Fruit fly (Drosophila melanogaster) whole organism, embryonic: ENCODE measurements around the gene eIF1.

ENCODE experiments used
- B-H2 ChIP-seq: fragments of 200-800 bp; sonication (Bioruptor generic); optimal IDR thresholded peaks from 2 replicates; lab custom pipeline; 2018; ENCODE audit warnings: missing biosample characterization, mild to moderate bottlenecking, missing genetic modification characterization
- Blimp-1 ChIP-seq: fragments of 200-800 bp; sonication (Bioruptor generic); optimal IDR thresholded peaks from 3 replicates; lab custom pipeline; 2018; ENCODE audit warnings: missing biosample characterization, missing genetic modification characterization, mild to moderate bottlenecking, moderate library complexity, missing genetic modification reagents
- CG10267 ChIP-seq: fragments of 200-800 bp; sonication (Bioruptor generic); optimal IDR thresholded peaks from 2 replicates; lab custom pipeline; 2018; ENCODE audit warnings: missing biosample characterization, mild to moderate bottlenecking, missing genetic modification characterization, moderate library complexity
- CG10366 ChIP-seq: fragments of 200-800 bp; sonication (Bioruptor generic); IDR thresholded peaks from 2 replicates; pipeline ENCODE4 v1.3.6; 2022; ENCODE audit warnings: missing biosample characterization, missing genetic modification characterization
- CG12299 ChIP-seq: fragments of 200-800 bp; sonication (Bioruptor generic); optimal IDR thresholded peaks from 2 replicates; lab custom pipeline; 2018; ENCODE audit warnings: missing biosample characterization, mild to moderate bottlenecking, missing genetic modification characterization
- CG12942 ChIP-seq: fragments of 200-800 bp; sonication (Bioruptor generic); optimal IDR thresholded peaks from 3 replicates; lab custom pipeline; 2016; ENCODE audit warnings: missing biosample characterization, missing genetic modification characterization
- CG15269 ChIP-seq: fragments of 200-800 bp; sonication (Bioruptor generic); optimal IDR thresholded peaks from 2 replicates; lab custom pipeline; 2018; ENCODE audit warnings: missing biosample characterization, mild to moderate bottlenecking, missing genetic modification characterization, moderate library complexity
- CG1603 ChIP-seq: fragments of 200-800 bp; sonication (Bioruptor generic); optimal IDR thresholded peaks from 2 replicates; lab custom pipeline; 2019; ENCODE audit warnings: missing biosample characterization, mild to moderate bottlenecking, missing genetic modification characterization, moderate library complexity
- CG17829 ChIP-seq: fragments of 200-800 bp; optimal IDR thresholded peaks from 2 replicates; lab custom pipeline; 2019; ENCODE audit warnings: missing biosample characterization, mild to moderate bottlenecking, missing genetic modification characterization, moderate library complexity
- CG18262 ChIP-seq: fragments of 200-800 bp; optimal IDR thresholded peaks from 3 replicates; lab custom pipeline; 2019; ENCODE audit warnings: missing biosample characterization, mild to moderate bottlenecking, missing genetic modification characterization, moderate library complexity
- CG18476 ChIP-seq: fragments of 200-800 bp; sonication (Bioruptor generic); optimal IDR thresholded peaks from 2 replicates; lab custom pipeline; 2016; ENCODE audit warnings: missing biosample characterization, mild to moderate bottlenecking, missing genetic modification characterization
- CG2202 ChIP-seq: fragments of 200-800 bp; sonication (Bioruptor generic); optimal IDR thresholded peaks from 2 replicates; lab custom pipeline; 2018; ENCODE audit warnings: missing biosample characterization, mild to moderate bottlenecking, missing genetic modification characterization
- CG4424 ChIP-seq: fragments of 200-800 bp; sonication (Bioruptor generic); optimal IDR thresholded peaks from 3 replicates; lab custom pipeline; 2016; ENCODE audit warnings: missing biosample characterization, missing genetic modification characterization
- CG7271 ChIP-seq: fragments of 200-800 bp; sonication (Bioruptor generic); optimal IDR thresholded peaks from 2 replicates; lab custom pipeline; 2018; ENCODE audit warnings: missing biosample characterization, mild to moderate bottlenecking, missing genetic modification characterization, moderate library complexity
- CG7745 ChIP-seq: fragments of 200-800 bp; sonication (Bioruptor generic); optimal IDR thresholded peaks from 2 replicates; lab custom pipeline; 2018; ENCODE audit warnings: missing biosample characterization, mild to moderate bottlenecking, missing genetic modification characterization, moderate library complexity
- CG8388 ChIP-seq: fragments of 200-800 bp; sonication (Bioruptor generic); optimal IDR thresholded peaks from 2 replicates; lab custom pipeline; 2019; ENCODE audit warnings: missing biosample characterization, mild to moderate bottlenecking, missing genetic modification characterization, moderate library complexity
- Drgx ChIP-seq: fragments of 200-800 bp; sonication (Bioruptor generic); IDR thresholded peaks from 2 replicates; pipeline ENCODE4 v1.3.6; 2022; ENCODE audit warnings: missing biosample characterization, missing genetic modification characterization
- Hmx ChIP-seq: fragments of 200-800 bp; sonication (Bioruptor generic); optimal IDR thresholded peaks from 2 replicates; lab custom pipeline; 2016; ENCODE audit warnings: missing biosample characterization, missing genetic modification characterization
- Lhr ChIP-seq: fragments of 200-800 bp; sonication (Bioruptor generic); optimal IDR thresholded peaks from 3 replicates; lab custom pipeline; 2017; ENCODE audit warnings: mild to moderate bottlenecking, missing biosample characterization, missing genetic modification reagents, missing genetic modification characterization
- Sox100B ChIP-seq: fragments of 200-800 bp; sonication (Bioruptor generic); optimal IDR thresholded peaks from 3 replicates; lab custom pipeline; 2018; ENCODE audit warnings: missing biosample characterization, mild to moderate bottlenecking, missing genetic modification characterization
- Sox102F ChIP-seq: fragments of 200-800 bp; sonication (Bioruptor generic); optimal IDR thresholded peaks from 2 replicates; lab custom pipeline; 2018; ENCODE audit warnings: missing biosample characterization, mild to moderate bottlenecking, missing genetic modification characterization, moderate library complexity
- Ssrp ChIP-seq: fragments of 200-800 bp; sonication (Bioruptor generic); optimal IDR thresholded peaks from 2 replicates; lab custom pipeline; 2018; ENCODE audit warnings: missing biosample characterization, mild to moderate bottlenecking, missing genetic modification characterization, moderate library complexity
- Tbp ChIP-seq: fragments of >200 bp; optimal IDR thresholded peaks from 2 replicates; lab custom pipeline; 2018; ENCODE audit warnings: missing biosample characterization, missing genetic modification characterization
- az2 ChIP-seq: fragments of 200-800 bp; sonication (Bioruptor generic); optimal IDR thresholded peaks from 3 replicates; lab custom pipeline; 2016; ENCODE audit warnings: missing biosample characterization, missing genetic modification characterization
- bbx ChIP-seq: fragments of 200-800 bp; sonication (Bioruptor generic); IDR thresholded peaks from 2 replicates; pipeline ENCODE4 v1.3.6; 2022; ENCODE audit warnings: missing biosample characterization, missing genetic modification characterization; ENCODE audit not compliant: partially characterized antibody
- br ChIP-seq: fragments of >200 bp; optimal IDR thresholded peaks from 2 replicates; lab custom pipeline; 2017
- bsh ChIP-seq, 2 experiments: fragments of 200-800 bp; sonication (Bioruptor generic); optimal IDR thresholded peaks; 2 replicates each; lab custom pipeline; 2017 to 2018; ENCODE audit warnings: mild to moderate bottlenecking in 2 of 2, missing biosample characterization in 2 of 2, missing genetic modification characterization in 2 of 2, moderate library complexity in 1 of 2
- corto ChIP-seq: fragments of 200-800 bp; sonication (Bioruptor generic); optimal IDR thresholded peaks from 2 replicates; lab custom pipeline; 2016; ENCODE audit warnings: missing biosample characterization, mild to moderate bottlenecking, missing genetic modification characterization, moderate library complexity
- crc ChIP-seq: fragments of 200-800 bp; sonication (Bioruptor generic); optimal IDR thresholded peaks from 2 replicates; lab custom pipeline; 2016; ENCODE audit warnings: missing biosample characterization, missing genetic modification characterization
- dmrt11E ChIP-seq: fragments of 200-800 bp; sonication (Bioruptor generic); optimal IDR thresholded peaks from 3 replicates; lab custom pipeline; 2018; ENCODE audit warnings: missing biosample characterization, mild to moderate bottlenecking, missing genetic modification characterization, moderate library complexity
- dmrt99B ChIP-seq: fragments of 200-800 bp; sonication (Bioruptor generic); optimal IDR thresholded peaks from 2 replicates; lab custom pipeline; 2018; ENCODE audit warnings: missing biosample characterization, mild to moderate bottlenecking, missing genetic modification characterization, moderate library complexity
- dpn ChIP-seq, 2 experiments: fragments of 200-800 bp; sonication (Bioruptor generic); optimal IDR thresholded peaks; 3 replicates each; lab custom pipeline; 2016; ENCODE audit warnings: missing biosample characterization in 2 of 2, missing genetic modification characterization in 2 of 2
- dysf ChIP-seq: fragments of 200-800 bp; sonication (Bioruptor generic); IDR thresholded peaks from 3 replicates; pipeline ENCODE4 v1.3.6; 2022; ENCODE audit warnings: missing biosample characterization, missing genetic modification characterization
- fu2 ChIP-seq: fragments of 200-800 bp; sonication (Bioruptor generic); optimal IDR thresholded peaks from 2 replicates; lab custom pipeline; 2016; ENCODE audit warnings: missing biosample characterization, missing genetic modification characterization
- gem ChIP-seq: fragments of 200-800 bp; sonication (Bioruptor generic); optimal IDR thresholded peaks from 2 replicates; lab custom pipeline; 2019; ENCODE audit warnings: missing biosample characterization, mild to moderate bottlenecking, missing genetic modification characterization, moderate library complexity
- grau ChIP-seq: fragments of 200-800 bp; optimal IDR thresholded peaks from 3 replicates; lab custom pipeline; 2019; ENCODE audit warnings: missing biosample characterization, mild to moderate bottlenecking, missing genetic modification characterization, moderate library complexity
- grn ChIP-seq: fragments of 200-800 bp; sonication (Bioruptor generic); optimal IDR thresholded peaks from 3 replicates; lab custom pipeline; 2017; ENCODE audit warnings: missing biosample characterization, missing genetic modification characterization
- gro ChIP-seq: fragments of 200-800 bp; sonication (Bioruptor generic); optimal IDR thresholded peaks from 2 replicates; lab custom pipeline; 2016; ENCODE audit warnings: missing biosample characterization, missing genetic modification characterization
- hkb ChIP-seq, 2 experiments: fragments of 200-800 bp in 1 of 2; fragments of >200 bp in 1 of 2; sonication (Bioruptor generic) in 1 of 2; IDR thresholded peaks in 1 of 2; optimal IDR thresholded peaks in 1 of 2; 2 replicates each; pipeline versions ENCODE4 v1.3.6 to Lab custom; 2017 to 2022; ENCODE audit warnings: missing biosample characterization in 1 of 2, missing genetic modification characterization in 1 of 2
- lbe ChIP-seq: fragments of 200-800 bp; sonication (Bioruptor generic); optimal IDR thresholded peaks from 2 replicates; lab custom pipeline; 2016; ENCODE audit warnings: missing biosample characterization, mild to moderate bottlenecking, missing genetic modification characterization
- nmo ChIP-seq: fragments of 200-800 bp; sonication (Bioruptor generic); optimal IDR thresholded peaks from 2 replicates; lab custom pipeline; 2018; ENCODE audit warnings: missing biosample characterization, mild to moderate bottlenecking, missing genetic modification characterization, moderate library complexity
- pb ChIP-seq: fragments of 200-800 bp; sonication (Bioruptor generic); optimal IDR thresholded peaks from 3 replicates; lab custom pipeline; 2016; ENCODE audit warnings: missing biosample characterization, missing genetic modification characterization
- phol ChIP-seq: fragments of 200-800 bp; sonication (Bioruptor generic); optimal IDR thresholded peaks from 3 replicates; lab custom pipeline; 2018; ENCODE audit warnings: missing biosample characterization, mild to moderate bottlenecking, missing genetic modification characterization, moderate library complexity
- row ChIP-seq: fragments of 200-800 bp; sonication (Bioruptor generic); IDR thresholded peaks from 3 replicates; pipeline ENCODE4 v1.3.6; 2022; ENCODE audit warnings: missing biosample characterization, missing genetic modification characterization
- sc ChIP-seq, 3 experiments: fragments of >200 bp in 2 of 3; fragments of 200-800 bp in 1 of 3; sonication (Bioruptor generic) in 1 of 3; optimal IDR thresholded peaks; 2 replicates in 2 of 3; 3 replicates in 1 of 3; lab custom pipeline; 2017; ENCODE audit warnings: mild to moderate bottlenecking in 1 of 3, missing biosample characterization in 1 of 3, missing genetic modification characterization in 1 of 3, missing genetic modification reagents in 1 of 3
- seq ChIP-seq: fragments of 200-800 bp; sonication (Bioruptor generic); IDR thresholded peaks from 2 replicates; pipeline ENCODE4 v1.3.6; 2022; ENCODE audit warnings: missing biosample characterization, missing genetic modification characterization
- zen ChIP-seq: fragments of 200-800 bp; sonication (Bioruptor generic); optimal IDR thresholded peaks from 3 replicates; lab custom pipeline; 2018; ENCODE audit warnings: missing biosample characterization, mild to moderate bottlenecking, missing genetic modification characterization, moderate library complexity

The eIF1 gene

DNA sequence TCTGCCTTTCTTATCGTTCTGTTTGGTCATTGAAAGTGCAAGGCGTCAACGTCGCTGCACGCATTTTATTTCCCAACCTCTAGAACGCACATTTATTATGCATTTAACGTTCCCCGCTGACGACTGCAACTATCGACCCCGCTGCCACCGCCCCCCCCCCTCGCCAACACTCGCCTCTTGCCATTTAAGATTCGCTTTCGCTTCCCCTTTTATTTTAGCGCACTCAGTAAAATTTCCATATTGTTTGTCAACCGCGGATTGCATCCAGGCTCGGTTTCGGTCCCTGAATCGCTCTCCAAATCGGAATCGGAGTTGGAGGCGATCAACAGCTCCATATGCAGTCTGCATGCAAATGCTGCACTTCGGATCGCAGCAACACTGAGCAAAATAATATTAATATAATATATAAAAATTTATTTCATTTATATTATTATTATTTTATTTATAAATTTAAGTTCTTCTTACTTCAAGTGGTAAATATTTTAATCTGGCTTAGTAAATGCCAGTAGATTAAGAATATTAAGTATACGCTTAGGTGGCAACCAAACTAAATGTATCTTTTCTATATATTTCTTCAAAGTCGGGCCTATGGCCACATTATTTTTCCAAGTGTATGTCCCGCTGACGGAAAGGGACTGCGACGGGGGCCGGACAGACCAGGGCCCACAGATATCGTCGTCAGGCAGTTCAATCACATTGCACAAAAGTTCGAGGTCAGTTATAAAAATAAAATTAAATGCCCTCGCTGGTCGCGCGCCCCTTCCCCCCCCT is 17.6 kb downstream of the eIF1 start:
- TF ChIP-seq crc (GFP tag; lab: Kevin White, UChicago) (no peak), grau (tag; lab: Kevin White, UChicago) (peak; percentile 42), lbe (GFP tag; lab: Kevin White, UChicago) (peak; percentile 94), nmo (GFP tag; lab: Kevin White, UChicago) (peak; percentile 60), CG8388 (GFP tag; lab: Kevin White, UChicago) (peak; percentile 30), fu2 (GFP tag; lab: Kevin White, UChicago) (no peak), Ssrp (tag; lab: Kevin White, UChicago) (peak; percentile 56), CG10267 (peak; percentile 5), CG15269 (tag; lab: Kevin White, UChicago) (peak; percentile 49), dysf (GFP tag; lab: Robert Waterston, UW) (0 out of 3 replicates have a peak, but pooled peaks have one; percentile 25), az2 (GFP tag; lab: Kevin White, UChicago) (peak; percentile 29), Lhr (no peak), bsh (GFP tag; optimal IDR thresholded peaks at IDR 0.05; lab: Kevin White, UChicago) (peak; percentile 66 to 92), CG7271 (tag; lab: Kevin White, UChicago) (no peak), hkb (optimal IDR thresholded peaks at IDR 0.05; lab: Kevin White, UChicago) (no peak), hkb (GFP tag; IDR thresholded peaks at IDR 0.05; lab: Robert Waterston, UW) (0 out of 2 replicates have a peak, but pooled peaks have one; percentile 19), Drgx (GFP tag; lab: Robert Waterston, UW) (peak; percentile 84), CG12942 (GFP tag; lab: Kevin White, UChicago) (no peak), Tbp (GFP tag; lab: Kevin White, UChicago) (no peak), B-H2 (no peak), phol (tag; lab: Kevin White, UChicago) (peak; percentile 34), Sox102F (GFP tag; lab: Kevin White, UChicago) (peak; percentile 70), grn (GFP tag; lab: Kevin White, UChicago) (no peak), gem (peak; percentile 63), dmrt11E (tag; lab: Kevin White, UChicago) (peak; percentile 55), CG18262 (tag; lab: Kevin White, UChicago) (peak; percentile 45), CG4424 (GFP tag; lab: Kevin White, UChicago) (peak; percentile 3), pb (no peak), CG12299 (tag; lab: Kevin White, UChicago) (no peak), br (lab: Kevin White, UChicago) (no peak), corto (GFP tag; lab: Kevin White, UChicago) (peak; percentile 90), gro (GFP tag; lab: Kevin White, UChicago) (no peak), bbx (GFP tag; lab: Robert Waterston, UW) (no peak), CG7745 (no peak), Hmx (GFP tag; lab: Kevin White, UChicago) (no peak), dpn (GFP tag; optimal IDR thresholded peaks at IDR 0.05; lab: Kevin White, UChicago) (peak in 1 of 2 experiments; percentile 31), Sox100B (peak; percentile 28), CG2202 (no peak), zen (tag; lab: Kevin White, UChicago) (no peak), seq (GFP tag; lab: Robert Waterston, UW) (0 out of 2 replicates have a peak, but pooled peaks have one; percentile 30), row (GFP tag; lab: Robert Waterston, UW) (peak; percentile 25; the same call in 2 of the 3 replicates), sc (optimal IDR thresholded peaks at IDR 0.05; lab: Kevin White, UChicago) (no peak), sc (GFP tag; optimal IDR thresholded peaks at IDR 0.05; lab: Kevin White, UChicago) (peak; percentile 4), CG18476 (GFP tag; lab: Kevin White, UChicago) (no peak), CG1603 (tag; lab: Kevin White, UChicago) (peak; percentile 2), CG17829 (tag; lab: Kevin White, UChicago) (peak; percentile 11), CG10366 (GFP tag; lab: Robert Waterston, UW) (peak; percentile 41; the same call in 1 of the 2 replicates), Blimp-1 (GFP tag; lab: Kevin White, UChicago) (peak; percentile 15), dmrt99B (tag; lab: Kevin White, UChicago) (peak; percentile 77)
